Worm (Caenorhabditis elegans) whole organism, L1 larva: Measurements from ENCODE around the gene C18B2.4.

Source experiments
- C04F5.9 ChIP-seq: sonication (generic microtip); optimal IDR thresholded peaks from 2 replicates; lab custom pipeline; 2016; ENCODE audit warnings: missing genetic modification characterization, missing compliant biosample characterization
- C16A3.4 ChIP-seq: fragments of 150-350 bp; optimal IDR thresholded peaks from 2 replicates; lab custom pipeline; 2014; ENCODE audit warnings: missing biosample characterization, missing genetic modification characterization
- alr-1 ChIP-seq: fragments of 200-800 bp; sonication (Bioruptor generic); optimal IDR thresholded peaks from 2 replicates; lab custom pipeline; 2018; ENCODE audit warnings: borderline replicate concordance, mild to moderate bottlenecking, missing genetic modification characterization, missing compliant biosample characterization
- aly-2 ChIP-seq: fragments of 150-350 bp; optimal IDR thresholded peaks from 2 replicates; lab custom pipeline; 2014; ENCODE audit warnings: missing biosample characterization, missing genetic modification characterization
- ama-1 ChIP-seq: fragments of 150-350 bp; optimal IDR thresholded peaks from 2 replicates; lab custom pipeline; 2014
- blmp-1 ChIP-seq: fragments of 150-350 bp; optimal IDR thresholded peaks from 2 replicates; lab custom pipeline; 2014; ENCODE audit warnings: missing biosample characterization, missing genetic modification characterization
- ceh-63 ChIP-seq: fragments of 200-800 bp; sonication (Bioruptor generic); optimal IDR thresholded peaks from 2 replicates; lab custom pipeline; 2018; ENCODE audit warnings: mild to moderate bottlenecking, missing genetic modification characterization, missing compliant biosample characterization
- ceh-88 ChIP-seq: fragments of 200-800 bp; sonication (Bioruptor generic); IDR thresholded peaks from 2 replicates; pipeline ENCODE4 v1.3.6; 2022; ENCODE audit warnings: missing genetic modification characterization, missing compliant biosample characterization
- ceh-90 ChIP-seq: sonication (generic microtip); optimal IDR thresholded peaks from 2 replicates; lab custom pipeline; 2016; ENCODE audit warnings: missing genetic modification characterization, missing compliant biosample characterization
- ces-1 ChIP-seq: fragments of 150-350 bp; optimal IDR thresholded peaks from 2 replicates; lab custom pipeline; 2014; ENCODE audit warnings: missing biosample characterization, missing genetic modification reagents, missing genetic modification characterization
- dsc-1 ChIP-seq: sonication (generic microtip); optimal IDR thresholded peaks from 2 replicates; lab custom pipeline; 2016; ENCODE audit warnings: mild to moderate bottlenecking, missing genetic modification characterization, missing compliant biosample characterization
- efl-1 ChIP-seq, 4 experiments: fragments of 150-350 bp; optimal IDR thresholded peaks in 3 of 4; peaks in 1 of 4; 1 replicate in 1 of 4; 2 replicates in 3 of 4; lab custom pipeline; 2014; ENCODE audit warnings: missing biosample characterization in 2 of 4, missing genetic modification characterization in 2 of 4, missing genetic modification reagents in 2 of 4
- egl-13 ChIP-seq: sonication (generic microtip); optimal IDR thresholded peaks from 2 replicates; lab custom pipeline; 2016; ENCODE audit warnings: missing genotype, missing genetic modification reagents, missing genetic modification characterization, missing compliant biosample characterization
- egl-27 ChIP-seq, 2 experiments: fragments of 150-350 bp in 1 of 2; sonication (generic microtip); optimal IDR thresholded peaks; 3 replicates each; lab custom pipeline; 2017 to 2018; ENCODE audit warnings: missing biosample characterization in 2 of 2, missing genetic modification characterization in 2 of 2, missing genetic modification reagents in 2 of 2
- elt-2 ChIP-seq: sonication (generic microtip); optimal IDR thresholded peaks from 2 replicates; lab custom pipeline; 2016; ENCODE audit warnings: missing genetic modification characterization, mild to moderate bottlenecking, inconsistent platforms, missing compliant biosample characterization, missing genetic modification reagents
- ets-5 ChIP-seq: fragments of 200-800 bp; sonication (Bioruptor generic); IDR thresholded peaks from 2 replicates; pipeline ENCODE4 v1.3.6; 2022; ENCODE audit warnings: missing genetic modification characterization, missing compliant biosample characterization
- fkh-8 ChIP-seq: sonication (generic microtip); optimal IDR thresholded peaks from 2 replicates; lab custom pipeline; 2016; ENCODE audit warnings: mild to moderate bottlenecking, missing genetic modification characterization, missing compliant biosample characterization
- grh-1 ChIP-seq: fragments of 200-800 bp; sonication (Bioruptor generic); IDR thresholded peaks from 2 replicates; pipeline ENCODE4 v1.3.6; 2022; ENCODE audit warnings: missing genetic modification reagents, missing genetic modification characterization, missing compliant biosample characterization
- hpl-2 ChIP-seq: fragments of 150-350 bp; optimal IDR thresholded peaks from 2 replicates; lab custom pipeline; 2014; ENCODE audit warnings: missing biosample characterization, missing genetic modification reagents, missing genetic modification characterization
- lin-13 ChIP-seq: fragments of 150-350 bp; optimal IDR thresholded peaks from 2 replicates; lab custom pipeline; 2014; ENCODE audit warnings: missing biosample characterization, missing genetic modification reagents, missing genetic modification characterization
- lin-14 ChIP-seq: fragments of 200-800 bp; sonication (Bioruptor generic); optimal IDR thresholded peaks from 2 replicates; lab custom pipeline; 2018; ENCODE audit warnings: mild to moderate bottlenecking, missing genetic modification characterization, moderate library complexity, missing compliant biosample characterization
- lin-15B ChIP-seq: fragments of 150-350 bp; sonication (generic microtip); optimal IDR thresholded peaks from 3 replicates; lab custom pipeline; 2014; ENCODE audit warnings: missing biosample characterization, missing genetic modification characterization
- lin-35 ChIP-seq, 2 experiments: fragments of 150-350 bp; optimal IDR thresholded peaks; 2 replicates each; lab custom pipeline; 2014; ENCODE audit warnings: missing biosample characterization in 2 of 2, missing genetic modification characterization in 2 of 2, missing genetic modification reagents in 2 of 2
- lin-39 ChIP-seq: fragments of 150-350 bp; optimal IDR thresholded peaks from 2 replicates; lab custom pipeline; 2014; ENCODE audit warnings: missing biosample characterization, missing genetic modification reagents, missing genetic modification characterization
- mab-9 ChIP-seq: fragments of 200-800 bp; sonication (Bioruptor generic); IDR thresholded peaks from 2 replicates; pipeline ENCODE4 v1.3.6; 2022; ENCODE audit warnings: missing genetic modification reagents, missing genetic modification characterization, missing compliant biosample characterization
- mdl-1 ChIP-seq, 2 experiments: fragments of 150-350 bp; optimal IDR thresholded peaks; 2 replicates each; lab custom pipeline; 2014 to 2017; ENCODE audit warnings: missing biosample characterization in 2 of 2, missing genetic modification characterization in 2 of 2, inconsistent platforms in 1 of 2
- nhr-12 ChIP-seq: sonication (generic microtip); optimal IDR thresholded peaks from 2 replicates; lab custom pipeline; 2017; ENCODE audit warnings: missing biosample characterization, missing genetic modification characterization
- nhr-20 ChIP-seq: sonication (generic microtip); optimal IDR thresholded peaks from 2 replicates; lab custom pipeline; 2016; ENCODE audit warnings: mild to moderate bottlenecking, missing genetic modification characterization, missing compliant biosample characterization
- nhr-71 ChIP-seq: sonication (generic microtip); optimal IDR thresholded peaks from 2 replicates; lab custom pipeline; 2016; ENCODE audit warnings: mild to moderate bottlenecking, missing genetic modification characterization, moderate library complexity, missing compliant biosample characterization
- nhr-77 ChIP-seq: fragments of 150-350 bp; optimal IDR thresholded peaks from 2 replicates; lab custom pipeline; 2014; ENCODE audit warnings: missing biosample characterization, missing genetic modification characterization
- nhr-84 ChIP-seq: sonication (generic microtip); optimal IDR thresholded peaks from 2 replicates; lab custom pipeline; 2017; ENCODE audit warnings: missing biosample characterization, missing genetic modification characterization
- nhr-90 ChIP-seq: sonication (generic microtip); optimal IDR thresholded peaks from 2 replicates; lab custom pipeline; 2016; ENCODE audit warnings: mild to moderate bottlenecking, missing genetic modification characterization, missing compliant biosample characterization; ENCODE audit not compliant: poor library complexity
- pax-3 ChIP-seq: fragments of 200-800 bp; sonication (Bioruptor generic); optimal IDR thresholded peaks from 2 replicates; lab custom pipeline; 2018; ENCODE audit warnings: mild to moderate bottlenecking, missing genetic modification characterization, moderate library complexity, missing compliant biosample characterization
- pqm-1 ChIP-seq: sonication (generic microtip); optimal IDR thresholded peaks from 3 replicates; lab custom pipeline; 2017; ENCODE audit warnings: missing biosample characterization, missing genetic modification characterization
- rnt-1 ChIP-seq: sonication (generic microtip); optimal IDR thresholded peaks from 2 replicates; lab custom pipeline; 2016; ENCODE audit warnings: mild to moderate bottlenecking, missing genetic modification characterization, moderate library complexity, missing compliant biosample characterization
- skn-1 ChIP-seq: fragments of 150-350 bp; optimal IDR thresholded peaks from 2 replicates; lab custom pipeline; 2014; ENCODE audit warnings: missing biosample characterization, missing genetic modification characterization
- snu-23 ChIP-seq: sonication (generic microtip); optimal IDR thresholded peaks from 2 replicates; lab custom pipeline; 2016; ENCODE audit warnings: missing genetic modification characterization, missing compliant biosample characterization
- sptf-1 ChIP-seq: fragments of 150-350 bp; optimal IDR thresholded peaks from 2 replicates; lab custom pipeline; 2014; ENCODE audit warnings: missing biosample characterization, missing genetic modification characterization
- sup-37 ChIP-seq: fragments of 200-800 bp; sonication (Bioruptor generic); optimal IDR thresholded peaks from 2 replicates; lab custom pipeline; 2018; ENCODE audit warnings: mild to moderate bottlenecking, missing genetic modification characterization, missing compliant biosample characterization
- swsn-7 ChIP-seq: sonication (generic microtip); optimal IDR thresholded peaks from 2 replicates; lab custom pipeline; 2016; ENCODE audit warnings: missing genetic modification characterization, missing compliant biosample characterization
- unc-130 ChIP-seq: fragments of 150-350 bp; optimal IDR thresholded peaks from 2 replicates; lab custom pipeline; 2017; ENCODE audit warnings: missing biosample characterization, missing genetic modification characterization, inconsistent platforms
- unc-30 ChIP-seq: sonication (generic microtip); optimal IDR thresholded peaks from 2 replicates; lab custom pipeline; 2017; ENCODE audit warnings: missing biosample characterization, missing genetic modification characterization
- vab-15 ChIP-seq: sonication (generic microtip); optimal IDR thresholded peaks from 2 replicates; lab custom pipeline; 2017; ENCODE audit warnings: missing genotype, mild to moderate bottlenecking, missing genetic modification characterization, missing compliant biosample characterization
- zag-1 ChIP-seq: fragments of 150-350 bp; optimal IDR thresholded peaks from 2 replicates; lab custom pipeline; 2014; ENCODE audit warnings: missing biosample characterization, missing genetic modification characterization
- zip-4 ChIP-seq: fragments of 200-800 bp; sonication (Bioruptor generic); optimal IDR thresholded peaks from 2 replicates; lab custom pipeline; 2018; ENCODE audit warnings: mild to moderate bottlenecking, missing genetic modification characterization, moderate library complexity, missing compliant biosample characterization
- ztf-11 ChIP-seq, 2 experiments: sonication (generic microtip); optimal IDR thresholded peaks; 2 replicates each; lab custom pipeline; 2016 to 2017; ENCODE audit warnings: missing genetic modification characterization in 2 of 2, missing biosample characterization in 1 of 2, missing compliant biosample characterization in 1 of 2
- ztf-4 ChIP-seq: fragments of 150-350 bp; optimal IDR thresholded peaks from 2 replicates; lab custom pipeline; 2014; ENCODE audit warnings: missing biosample characterization, missing genetic modification characterization

Gene C18B2.4

ce11 chrX:3618842-3619241 lies 13.3 kb upstream of the C18B2.4 start:
- TF ChIP-seq C16A3.4 (tag; lab: Kevin White, UChicago) (no peak), lin-14 (GFP tag; lab: Kevin White, UChicago) (peak; percentile 9), egl-13 (no peak), grh-1 (GFP tag; lab: Robert Waterston, UW) (no peak), mdl-1 (tag; optimal IDR thresholded peaks at IDR 0.05; lab: Kevin White, UChicago) (no peak), ztf-4 (tag; lab: Kevin White, UChicago) (no peak), nhr-20 (tag; lab: Kevin White, UChicago) (no peak), lin-35 (GFP tag; optimal IDR thresholded peaks at IDR 0.05; lab: Kevin White, UChicago) (no peak)

ce11 chrX:3617218-3617617 lies 11.7 kb upstream of the C18B2.4 start, which contains the start of gene del-9:
TSS of gene del-9 (minus strand) at chrX:3617318.
- TF ChIP-seq pax-3, result no peak
- TF ChIP-seq rnt-1 (tag; lab: Kevin White, UChicago), result no peak
- no peak for TF ChIP-seq egl-27 (tag; optimal IDR thresholded peaks at IDR 0.05; lab: Kevin White, UChicago)
- TF ChIP-seq unc-130 (tag; lab: Kevin White, UChicago), result no peak
- TF ChIP-seq nhr-71 (tag; lab: Kevin White, UChicago), result no peak
- TF ChIP-seq lin-13 (GFP tag; lab: Kevin White, UChicago), result no peak
- no peak for TF ChIP-seq nhr-12 (tag; lab: Kevin White, UChicago)
- TF ChIP-seq sptf-1, result no peak
- no peak for TF ChIP-seq snu-23 (GFP tag; lab: Kevin White, UChicago)
- no peak for TF ChIP-seq ceh-63 (GFP tag; lab: Kevin White, UChicago)
- no peak for TF ChIP-seq C04F5.9 (tag; lab: Kevin White, UChicago)
- TF ChIP-seq hpl-2 (GFP tag; lab: Kevin White, UChicago), result no peak
- no peak for TF ChIP-seq ama-1 (lab: Kevin White, UChicago)
- TF ChIP-seq skn-1 (tag; lab: Kevin White, UChicago), result no peak
- TF ChIP-seq ceh-90 (tag; lab: Kevin White, UChicago), result no peak

- TF ChIP-seq unc-130 (tag; lab: Kevin White, UChicago) (no peak), pax-3 (no peak), egl-13 (no peak), blmp-1 (tag; lab: Kevin White, UChicago) (no peak), C04F5.9 (tag; lab: Kevin White, UChicago) (no peak), sup-37 (no peak), mab-9 (GFP tag; lab: Robert Waterston, UW) (no peak), nhr-90 (no peak), fkh-8 (tag; lab: Kevin White, UChicago) (no peak), nhr-20 (tag; lab: Kevin White, UChicago) (no peak), nhr-71 (tag; lab: Kevin White, UChicago) (no peak), alr-1 (tag; lab: Kevin White, UChicago) (no peak), dsc-1 (tag; lab: Kevin White, UChicago) (no peak), nhr-77 (no peak), ceh-90 (tag; lab: Kevin White, UChicago) (no peak), rnt-1 (tag; lab: Kevin White, UChicago) (no peak), efl-1 (optimal IDR thresholded peaks at IDR 0.05; lab: Kevin White, UChicago) (no peak), efl-1 (GFP tag; optimal IDR thresholded peaks at IDR 0.05 in 1 of 2; lab: Kevin White, UChicago) (peak in 1 of 2 experiments; percentile 67), zag-1 (tag; lab: Kevin White, UChicago) (no peak), nhr-84 (no peak), ces-1 (GFP tag; lab: Kevin White, UChicago) (no peak), snu-23 (GFP tag; lab: Kevin White, UChicago) (no peak), lin-39 (tag; lab: Kevin White, UChicago) (no peak), ets-5 (GFP tag; lab: Robert Waterston, UW) (no peak), lin-35 (GFP tag; optimal IDR thresholded peaks at IDR 0.05; lab: Kevin White, UChicago) (peak in 1 of 2 experiments; percentile 29), pqm-1 (tag; lab: Kevin White, UChicago) (peak; percentile 49), swsn-7 (tag; lab: Kevin White, UChicago) (no peak), aly-2 (no peak), vab-15 (no peak), ceh-88 (GFP tag; lab: Robert Waterston, UW) (no peak), zip-4 (GFP tag; lab: Kevin White, UChicago) (no peak), unc-30 (tag; lab: Kevin White, UChicago) (no peak), nhr-12 (tag; lab: Kevin White, UChicago) (no peak), ztf-11 (tag; optimal IDR thresholded peaks at IDR 0.05; lab: Kevin White, UChicago) (no peak), elt-2 (tag; lab: Kevin White, UChicago) (peak; percentile 70), lin-15B (tag; lab: Kevin White, UChicago) (no peak)
Observed at ce11 chrX:3613665-3614064, 8.1 kb upstream of the C18B2.4 start.
